Fruit fly (Drosophila melanogaster) whole organism, embryonic: ENCODE measurements around the gene CG10418.

ENCODE experiments used
- Antp ChIP-seq: fragments of 200-800 bp; sonication (Bioruptor generic); optimal IDR thresholded peaks from 3 replicates; lab custom pipeline; 2016; ENCODE audit warnings: missing biosample characterization, missing genetic modification characterization
- Atf6 ChIP-seq: fragments of 200-800 bp; sonication (Bioruptor generic); IDR thresholded peaks from 2 replicates; pipeline ENCODE4 v1.3.6; 2022; ENCODE audit warnings: missing biosample characterization, missing genetic modification characterization
- CG11504 ChIP-seq: fragments of 200-800 bp; sonication (Bioruptor generic); optimal IDR thresholded peaks from 3 replicates; lab custom pipeline; 2019; ENCODE audit warnings: missing biosample characterization, mild to moderate bottlenecking, missing genetic modification characterization, moderate library complexity
- CG12391 ChIP-seq: fragments of 200-800 bp; sonication (Bioruptor generic); optimal IDR thresholded peaks from 3 replicates; lab custom pipeline; 2018; ENCODE audit warnings: missing biosample characterization, mild to moderate bottlenecking, missing genetic modification characterization, moderate library complexity
- CG12769 ChIP-seq: fragments of 200-800 bp; sonication (Bioruptor generic); optimal IDR thresholded peaks from 2 replicates; lab custom pipeline; 2019; ENCODE audit warnings: missing biosample characterization, mild to moderate bottlenecking, missing genetic modification characterization, moderate library complexity
- CG1647 ChIP-seq: fragments of 200-800 bp; sonication (Bioruptor generic); optimal IDR thresholded peaks from 3 replicates; lab custom pipeline; 2016; ENCODE audit warnings: missing biosample characterization, missing genetic modification characterization
- CG18011 ChIP-seq: fragments of 200-800 bp; sonication (Bioruptor generic); optimal IDR thresholded peaks from 2 replicates; lab custom pipeline; 2017; ENCODE audit warnings: missing biosample characterization, missing genetic modification characterization, mild to moderate bottlenecking, moderate library complexity, missing genotype
- CG30020 ChIP-seq: fragments of 200-800 bp; optimal IDR thresholded peaks from 2 replicates; lab custom pipeline; 2019; ENCODE audit warnings: missing biosample characterization, mild to moderate bottlenecking, missing genetic modification characterization, moderate library complexity
- CG32767 ChIP-seq: fragments of 200-800 bp; sonication (Bioruptor generic); IDR thresholded peaks from 2 replicates; pipeline ENCODE4 v1.3.6; 2022; ENCODE audit warnings: missing biosample characterization, missing genetic modification characterization
- CG33557 ChIP-seq: fragments of 200-800 bp; sonication (Bioruptor generic); optimal IDR thresholded peaks from 2 replicates; lab custom pipeline; 2019; ENCODE audit warnings: missing biosample characterization, mild to moderate bottlenecking, missing genetic modification characterization, moderate library complexity
- CG4360 ChIP-seq: fragments of 200-800 bp; sonication (Bioruptor generic); IDR thresholded peaks from 2 replicates; pipeline ENCODE4 v1.3.6; 2022; ENCODE audit warnings: missing biosample characterization, missing genetic modification characterization
- CG4707 ChIP-seq: fragments of 200-800 bp; sonication (Bioruptor generic); optimal IDR thresholded peaks from 2 replicates; lab custom pipeline; 2018; ENCODE audit warnings: missing biosample characterization, mild to moderate bottlenecking, missing genetic modification characterization, moderate library complexity
- CG4730 ChIP-seq: fragments of 200-800 bp; sonication (Bioruptor generic); IDR thresholded peaks from 2 replicates; pipeline ENCODE4 v1.3.6; 2022; ENCODE audit warnings: missing biosample characterization, missing genetic modification characterization
- CG6791 ChIP-seq: fragments of 200-800 bp; sonication (Bioruptor generic); IDR thresholded peaks from 3 replicates; pipeline ENCODE4 v1.3.6; 2022; ENCODE audit warnings: missing biosample characterization, missing genetic modification characterization; ENCODE audit not compliant: partially characterized antibody
- CG7556 ChIP-seq: fragments of 200-800 bp; sonication (Bioruptor generic); optimal IDR thresholded peaks from 2 replicates; lab custom pipeline; 2017; ENCODE audit warnings: missing biosample characterization, mild to moderate bottlenecking, missing genetic modification characterization
- CG7987 ChIP-seq: fragments of 200-800 bp; sonication (Bioruptor generic); optimal IDR thresholded peaks from 2 replicates; lab custom pipeline; 2018; ENCODE audit warnings: missing biosample characterization, mild to moderate bottlenecking, missing genetic modification characterization, moderate library complexity
- CG8388 ChIP-seq: fragments of 200-800 bp; sonication (Bioruptor generic); optimal IDR thresholded peaks from 2 replicates; lab custom pipeline; 2019; ENCODE audit warnings: missing biosample characterization, mild to moderate bottlenecking, missing genetic modification characterization, moderate library complexity
- CG9727 ChIP-seq: fragments of 200-800 bp; sonication (Bioruptor generic); optimal IDR thresholded peaks from 3 replicates; lab custom pipeline; 2017; ENCODE audit warnings: missing biosample characterization, mild to moderate bottlenecking, missing genetic modification characterization
- CG9932 ChIP-seq: fragments of 200-800 bp; sonication (Bioruptor generic); IDR thresholded peaks from 2 replicates; pipeline ENCODE4 v1.3.6; 2022; ENCODE audit warnings: missing biosample characterization, missing genetic modification characterization
- CHES-1-like ChIP-seq: fragments of 200-800 bp; sonication (Bioruptor generic); optimal IDR thresholded peaks from 2 replicates; lab custom pipeline; 2016; ENCODE audit warnings: missing biosample characterization, missing genetic modification characterization
- CoRest ChIP-seq: fragments of 200-800 bp; sonication (Bioruptor generic); optimal IDR thresholded peaks from 3 replicates; lab custom pipeline; 2018; ENCODE audit warnings: missing biosample characterization, mild to moderate bottlenecking, missing genetic modification characterization, moderate library complexity
- Dbx ChIP-seq: fragments of 200-800 bp; sonication (Bioruptor generic); IDR thresholded peaks from 3 replicates; pipeline ENCODE4 v1.3.6; 2022; ENCODE audit warnings: missing biosample characterization, missing genetic modification characterization
- Dll ChIP-seq: fragments of 200-800 bp; sonication (Bioruptor generic); IDR thresholded peaks from 4 replicates; pipeline ENCODE4 v1.3.6; 2022; ENCODE audit warnings: missing biosample characterization, missing genetic modification characterization; ENCODE audit not compliant: partially characterized antibody
- Dref ChIP-seq: fragments of 200-800 bp; sonication (Bioruptor generic); IDR thresholded peaks from 2 replicates; pipeline ENCODE4 v1.3.6; 2022; ENCODE audit warnings: missing biosample characterization, missing genetic modification characterization
- Kr ChIP-seq: fragments of 200-800 bp; sonication (Bioruptor generic); optimal IDR thresholded peaks from 2 replicates; lab custom pipeline; 2017; ENCODE audit warnings: missing biosample characterization, mild to moderate bottlenecking, missing genetic modification characterization
- Nf-YA ChIP-seq: fragments of 200-800 bp; sonication (Bioruptor generic); IDR thresholded peaks from 2 replicates; pipeline ENCODE4 v1.3.6; 2022; ENCODE audit warnings: missing biosample characterization, missing genetic modification characterization
- Nf-YB ChIP-seq: fragments of 200-800 bp; sonication (Bioruptor generic); optimal IDR thresholded peaks from 3 replicates; lab custom pipeline; 2019; ENCODE audit warnings: missing biosample characterization, mild to moderate bottlenecking, missing genetic modification characterization, moderate library complexity
- Nf-YC ChIP-seq: fragments of 200-800 bp; optimal IDR thresholded peaks from 3 replicates; lab custom pipeline; 2019; ENCODE audit warnings: missing biosample characterization, mild to moderate bottlenecking, missing genetic modification characterization, moderate library complexity
- Scr ChIP-seq: fragments of 200-800 bp; sonication (Bioruptor generic); IDR thresholded peaks from 2 replicates; pipeline ENCODE4 v1.3.6; 2022; ENCODE audit warnings: missing biosample characterization, missing genetic modification characterization; ENCODE audit not compliant: partially characterized antibody
- Sox100B ChIP-seq: fragments of 200-800 bp; sonication (Bioruptor generic); optimal IDR thresholded peaks from 3 replicates; lab custom pipeline; 2018; ENCODE audit warnings: missing biosample characterization, mild to moderate bottlenecking, missing genetic modification characterization
- Trl ChIP-seq, 3 experiments: fragments of >200 bp in 2 of 3; fragments of 200-800 bp in 1 of 3; sonication (Bioruptor generic) in 1 of 3; optimal IDR thresholded peaks; 2 replicates in 1 of 3; 3 replicates in 2 of 3; lab custom pipeline; 2016 to 2017; ENCODE audit warnings: missing biosample characterization in 1 of 3, missing genetic modification characterization in 1 of 3
- Xbp1 ChIP-seq: fragments of 200-800 bp; sonication (Bioruptor generic); optimal IDR thresholded peaks from 3 replicates; lab custom pipeline; 2016; ENCODE audit warnings: missing biosample characterization, mild to moderate bottlenecking, missing genetic modification characterization
- aop ChIP-seq: fragments of 200-800 bp; sonication (Bioruptor generic); IDR thresholded peaks from 2 replicates; pipeline ENCODE4 v1.3.6; 2022; ENCODE audit warnings: missing biosample characterization, missing genetic modification characterization
- chinmo ChIP-seq: fragments of 200-800 bp; sonication (Bioruptor generic); IDR thresholded peaks from 4 replicates; pipeline ENCODE4 v1.3.6; 2022; ENCODE audit warnings: missing biosample characterization, missing genetic modification characterization; ENCODE audit not compliant: partially characterized antibody
- ci ChIP-seq: fragments of 200-800 bp; sonication (Bioruptor generic); IDR thresholded peaks from 3 replicates; pipeline ENCODE4 v1.3.6; 2022; ENCODE audit warnings: missing biosample characterization, missing genetic modification characterization
- crol ChIP-seq: fragments of 200-800 bp; sonication (Bioruptor generic); IDR thresholded peaks from 2 replicates; pipeline ENCODE4 v1.3.6; 2022; ENCODE audit warnings: missing biosample characterization, missing genetic modification characterization
- cwo ChIP-seq: fragments of 200-800 bp; sonication (Bioruptor generic); optimal IDR thresholded peaks from 3 replicates; lab custom pipeline; 2017; ENCODE audit warnings: missing biosample characterization, missing genetic modification characterization, mild to moderate bottlenecking, moderate library complexity, missing genetic modification reagents
- ewg ChIP-seq: fragments of 200-800 bp; sonication (Bioruptor generic); optimal IDR thresholded peaks from 3 replicates; lab custom pipeline; 2017; ENCODE audit warnings: mild to moderate bottlenecking, missing biosample characterization, missing genetic modification reagents, missing genetic modification characterization
- eyg ChIP-seq: fragments of 200-800 bp; sonication (Bioruptor generic); optimal IDR thresholded peaks from 3 replicates; lab custom pipeline; 2016; ENCODE audit warnings: missing biosample characterization, missing genetic modification characterization
- hbn ChIP-seq: fragments of 200-800 bp; sonication (Bioruptor generic); IDR thresholded peaks from 2 replicates; pipeline ENCODE4 v1.3.6; 2022; ENCODE audit warnings: missing biosample characterization, missing genetic modification characterization; ENCODE audit not compliant: partially characterized antibody
- pb ChIP-seq: fragments of 200-800 bp; sonication (Bioruptor generic); optimal IDR thresholded peaks from 3 replicates; lab custom pipeline; 2016; ENCODE audit warnings: missing biosample characterization, missing genetic modification characterization
- phol ChIP-seq: fragments of 200-800 bp; sonication (Bioruptor generic); optimal IDR thresholded peaks from 3 replicates; lab custom pipeline; 2018; ENCODE audit warnings: missing biosample characterization, mild to moderate bottlenecking, missing genetic modification characterization, moderate library complexity
- sens ChIP-seq: fragments of 200-800 bp; sonication (Bioruptor generic); peaks from one replicate; lab custom pipeline; 2016; ENCODE audit warnings: missing biosample characterization, missing genetic modification characterization
- sens-2 ChIP-seq: fragments of 200-800 bp; sonication (Bioruptor generic); IDR thresholded peaks from 2 replicates; pipeline ENCODE4 v1.3.6; 2022; ENCODE audit warnings: missing biosample characterization, missing genetic modification characterization
- seq ChIP-seq: fragments of 200-800 bp; sonication (Bioruptor generic); IDR thresholded peaks from 2 replicates; pipeline ENCODE4 v1.3.6; 2022; ENCODE audit warnings: missing biosample characterization, missing genetic modification characterization
- sqz ChIP-seq: fragments of 200-800 bp; sonication (Bioruptor generic); optimal IDR thresholded peaks from 3 replicates; lab custom pipeline; 2018; ENCODE audit warnings: missing biosample characterization, mild to moderate bottlenecking, missing genetic modification characterization

The CG10418 gene

dm6 chr3L:12328781-12329282 lies 7.6 kb upstream of the CG10418 start, which contains the start of gene Lmx1a:
Lmx1a (plus strand) TSS chr3L:12329232.
- TF ChIP-seq crol (GFP tag; lab: Robert Waterston, UW) (peak; percentile 82), CG12769 (tag; lab: Kevin White, UChicago) (no peak), hbn (GFP tag; lab: Robert Waterston, UW) (0 out of 2 replicates have a peak, but pooled peaks have one; percentile 16), CG4360 (GFP tag; lab: Robert Waterston, UW) (peak; percentile 73), Nf-YB (peak; percentile 96), CG6791 (GFP tag; lab: Robert Waterston, UW) (0 out of 3 replicates have a peak, but pooled peaks have one; percentile 23), CG30020 (tag; lab: Kevin White, UChicago) (no peak), sens-2 (0 out of 2 replicates have a peak, but pooled peaks have one; percentile 35), sqz (GFP tag; lab: Kevin White, UChicago) (peak; percentile 1), Trl (optimal IDR thresholded peaks at IDR 0.05; lab: Kevin White, UChicago) (peak; percentile 12 to 44), Trl (GFP tag; optimal IDR thresholded peaks at IDR 0.05; lab: Kevin White, UChicago) (no peak), chinmo (0 out of 4 replicates have a peak, but pooled peaks have one; percentile 59), ewg (GFP tag; lab: Kevin White, UChicago) (peak; percentile 88), CG33557 (GFP tag; lab: Kevin White, UChicago) (no peak), Nf-YC (tag; lab: Kevin White, UChicago) (peak; percentile 93), Kr (GFP tag; lab: Kevin White, UChicago) (peak; percentile 28), phol (no peak), seq (GFP tag; lab: Robert Waterston, UW) (peak; percentile 88), ci (GFP tag; lab: Robert Waterston, UW) (0 out of 3 replicates have a peak, but pooled peaks have one; percentile 5), Dll (GFP tag; lab: Robert Waterston, UW) (0 out of 4 replicates have a peak, but pooled peaks have one; percentile 15)
- TF ChIP-seq, all 482 proteins: peak for 15

- TF ChIP-seq phol, result no peak
- TF ChIP-seq eyg, result no peak
- no peak for TF ChIP-seq Atf6 (GFP tag; lab: Robert Waterston, UW)
- TF ChIP-seq Scr (GFP tag; lab: Robert Waterston, UW), result no peak
- TF ChIP-seq CG4730 (GFP tag; lab: Robert Waterston, UW), result no peak
- no peak for TF ChIP-seq CG12769 (tag; lab: Kevin White, UChicago)
- no peak for TF ChIP-seq CG7556 (GFP tag; lab: Kevin White, UChicago)
- peak; percentile 70 for TF ChIP-seq CG4360 (GFP tag; lab: Robert Waterston, UW)
- no peak for TF ChIP-seq Nf-YA (GFP tag; lab: Robert Waterston, UW)
- TF ChIP-seq CG32767 (GFP tag; lab: Robert Waterston, UW), result no peak
- no peak for TF ChIP-seq Sox100B (GFP tag; lab: Kevin White, UChicago)
- no peak for TF ChIP-seq CG12391 (tag; lab: Kevin White, UChicago)
- peak; percentile 18 for TF ChIP-seq CG11504 (tag; lab: Kevin White, UChicago)
- TF ChIP-seq aop (GFP tag; lab: Robert Waterston, UW), result no peak
- no peak for TF ChIP-seq Dref (GFP tag; lab: Robert Waterston, UW)
- no peak for TF ChIP-seq CG7987 (GFP tag; lab: Kevin White, UChicago)
Measured at dm6 chr3L:12329549-12329948, 6.9 kb upstream of the CG10418 start.

dm6 chr3L:12350307-12350706 lies 13.8 kb downstream of the CG10418 start:
- TF ChIP-seq Dbx (GFP tag; lab: Robert Waterston, UW) (0 out of 3 replicates have a peak, but pooled peaks have one; percentile 30), Antp (GFP tag; lab: Kevin White, UChicago) (no peak), CG4707 (GFP tag; lab: Kevin White, UChicago) (peak; percentile 27), CG1647 (peak; percentile 16), sens (GFP tag; lab: Kevin White, UChicago) (peak; percentile 72), CoRest (tag; lab: Kevin White, UChicago) (peak; percentile 20), CG18011 (GFP tag; lab: Kevin White, UChicago) (peak; percentile 53), CG8388 (peak; percentile 39), CHES-1-like (peak; percentile 26), CG9932 (GFP tag; lab: Robert Waterston, UW) (0 out of 2 replicates have a peak, but pooled peaks have one; percentile 5), Xbp1 (GFP tag; lab: Kevin White, UChicago) (peak; percentile 4), pb (GFP tag; lab: Kevin White, UChicago) (no peak), CG9727 (GFP tag; lab: Kevin White, UChicago) (no peak), Trl (optimal IDR thresholded peaks at IDR 0.05; lab: Kevin White, UChicago) (no peak), Trl (GFP tag; optimal IDR thresholded peaks at IDR 0.05; lab: Kevin White, UChicago) (peak; percentile 64), cwo (GFP tag; lab: Kevin White, UChicago) (peak; percentile 16)
